Fruit fly (Drosophila melanogaster): ENCODE data around the gene CG6418.

CG6418 gene

dm6 chr3L:10854801-10855418, 23.9 kb downstream of the CG6418 start (continued):
- no peak for TF ChIP-seq Lim3 (GFP tag; IDR thresholded peaks at IDR 0.05)
- TF ChIP-seq gt (GFP tag; IDR thresholded peaks at IDR 0.05), result no peak
- peak; percentile 55 for TF ChIP-seq lbe (GFP tag; optimal IDR thresholded peaks at IDR 0.05)
- 0 out of 2 replicates have a peak, but pooled peaks have one; percentile 11 for TF ChIP-seq CG31441 (GFP tag; IDR thresholded peaks at IDR 0.05)
- TF ChIP-seq en (GFP tag; optimal IDR thresholded peaks at IDR 0.05), result no peak
- peak in 1 of 2 experiments; percentile 70 for TF ChIP-seq bsh (GFP tag; optimal IDR thresholded peaks at IDR 0.05)

- TF ChIP-seq Dref (GFP tag; IDR thresholded peaks at IDR 0.05) (no peak), luna (GFP tag; optimal IDR thresholded peaks at IDR 0.05) (no peak), Rfx (GFP tag; IDR thresholded peaks at IDR 0.05) (no peak), Atf-2 (GFP tag; optimal IDR thresholded peaks at IDR 0.05) (no peak), CG2199 (GFP tag; IDR thresholded peaks at IDR 0.05) (no peak), CG14667 (GFP tag; IDR thresholded peaks at IDR 0.05) (no peak), CG15514 (GFP tag; optimal IDR thresholded peaks at IDR 0.05) (no peak), TFAM (GFP tag; optimal IDR thresholded peaks at IDR 0.05) (no peak), knrl (GFP tag; IDR thresholded peaks at IDR 0.05; ENCODE audit: partially characterized antibody) (no peak), hkb (optimal IDR thresholded peaks at IDR 0.05) (no peak), hkb (GFP tag; IDR thresholded peaks at IDR 0.05) (no peak), CG5180 (GFP tag; optimal IDR thresholded peaks at IDR 0.05) (no peak), CG15601 (tag; optimal IDR thresholded peaks at IDR 0.05) (no peak), PHDP (tag; optimal IDR thresholded peaks at IDR 0.05) (no peak), vvl (GFP tag; IDR thresholded peaks at IDR 0.05) (0 out of 2 replicates have a peak, but pooled peaks have one; percentile 17), CG10543 (GFP tag; optimal IDR thresholded peaks at IDR 0.05) (no peak), Rx (GFP tag; IDR thresholded peaks at IDR 0.05) (no peak), CG3065 (GFP tag; optimal IDR thresholded peaks at IDR 0.05) (no peak), CG14710 (tag; optimal IDR thresholded peaks at IDR 0.05) (no peak), zfh1 (GFP tag; IDR thresholded peaks at IDR 0.05) (no peak), disco-r (GFP tag; optimal IDR thresholded peaks at IDR 0.05) (no peak), Dfd (GFP tag; optimal IDR thresholded peaks at IDR 0.05) (no peak), CG4360 (GFP tag; IDR thresholded peaks at IDR 0.05) (peak; percentile 87), CG15479 (GFP tag; optimal IDR thresholded peaks at IDR 0.05) (peak; percentile 7), Oaz (GFP tag; IDR thresholded peaks at IDR 0.05) (no peak), CG7556 (GFP tag; optimal IDR thresholded peaks at IDR 0.05) (no peak), sens (GFP tag) (peak; percentile 33), CG1603 (tag; optimal IDR thresholded peaks at IDR 0.05) (no peak), z (GFP tag; IDR thresholded peaks at IDR 0.05) (no peak), CG18619 (GFP tag; optimal IDR thresholded peaks at IDR 0.05) (no peak), Xbp1 (GFP tag; optimal IDR thresholded peaks at IDR 0.05) (no peak), CG8388 (GFP tag; optimal IDR thresholded peaks at IDR 0.05) (no peak), zen2 (GFP tag; IDR thresholded peaks at IDR 0.05; ENCODE audit: partially characterized antibody) (no peak), CG8089 (GFP tag; optimal IDR thresholded peaks at IDR 0.05) (no peak), chif (GFP tag; optimal IDR thresholded peaks at IDR 0.05) (no peak), CG9797 (GFP tag; optimal IDR thresholded peaks at IDR 0.05) (no peak), Drgx (GFP tag; IDR thresholded peaks at IDR 0.05) (peak; percentile 65), CG18262 (tag; optimal IDR thresholded peaks at IDR 0.05) (no peak), exex (tag; optimal IDR thresholded peaks at IDR 0.05) (no peak), Ptx1 (GFP tag; IDR thresholded peaks at IDR 0.05) (no peak), BEAF-32 (GFP tag; optimal IDR thresholded peaks at IDR 0.05) (no peak), yki (optimal IDR thresholded peaks at IDR 0.05) (no peak), amos (GFP tag; IDR thresholded peaks at IDR 0.05; ENCODE audit: partially characterized antibody) (0 out of 2 replicates have a peak, but pooled peaks have one; percentile 25), CG17568 (GFP tag; optimal IDR thresholded peaks at IDR 0.05) (no peak)
Observed at dm6 chr3L:10854026-10854425, 24.8 kb downstream of the CG6418 start.
